Worm (Caenorhabditis elegans) whole organism, mixed stage, embryonic: ENCODE results near the gene ddl-2.

ENCODE experiments used
- cnd-1 ChIP-seq: fragments of 200-800 bp; sonication (Bioruptor generic); optimal IDR thresholded peaks from 2 replicates; lab custom pipeline; 2018; ENCODE audit warnings: mild to moderate bottlenecking, missing genetic modification characterization, missing compliant biosample characterization
- elt-1 ChIP-seq: sonication (generic microtip); optimal IDR thresholded peaks from 2 replicates; lab custom pipeline; 2017; ENCODE audit warnings: missing genetic modification characterization, mild to moderate bottlenecking, missing compliant biosample characterization, antibody characterized with exemption, moderate library complexity, borderline replicate concordance; ENCODE audit not compliant: insufficient read depth
- mab-5 ChIP-seq: fragments of 150-350 bp; optimal IDR thresholded peaks from 2 replicates; lab custom pipeline; 2014; ENCODE audit warnings: missing biosample characterization, missing genetic modification characterization
- mep-1 ChIP-seq: fragments of 150-350 bp; optimal IDR thresholded peaks from 2 replicates; lab custom pipeline; 2017; ENCODE audit warnings: missing biosample characterization, missing genetic modification reagents, missing genetic modification characterization, inconsistent platforms
- nhr-12 ChIP-seq: fragments of 150-350 bp; optimal IDR thresholded peaks from 2 replicates; lab custom pipeline; 2014; ENCODE audit warnings: missing biosample characterization, missing genetic modification characterization
- nhr-237 ChIP-seq: fragments of 150-350 bp; optimal IDR thresholded peaks from 2 replicates; lab custom pipeline; 2014; ENCODE audit warnings: missing biosample characterization, missing genetic modification characterization
- nhr-28 ChIP-seq: fragments of 150-350 bp; optimal IDR thresholded peaks from 2 replicates; lab custom pipeline; 2014; ENCODE audit warnings: missing biosample characterization, missing genetic modification characterization
- nhr-76 ChIP-seq: sonication (generic microtip); optimal IDR thresholded peaks from 2 replicates; lab custom pipeline; 2017; ENCODE audit warnings: missing biosample characterization, missing genetic modification characterization
- pha-4 ChIP-seq: fragments of 150-350 bp; optimal IDR thresholded peaks from 2 replicates; lab custom pipeline; 2018; ENCODE audit warnings: missing biosample characterization, missing genetic modification reagents, missing genetic modification characterization
- snpc-4 ChIP-seq: fragments of 150-350 bp; optimal IDR thresholded peaks from 2 replicates; lab custom pipeline; 2014; ENCODE audit warnings: missing biosample characterization, missing genetic modification characterization
- sptf-1 ChIP-seq: sonication (generic microtip); optimal IDR thresholded peaks from 2 replicates; lab custom pipeline; 2017; ENCODE audit warnings: mild to moderate bottlenecking, missing genetic modification characterization, moderate library complexity, missing compliant biosample characterization
- unc-39 ChIP-seq: fragments of 150-350 bp; optimal IDR thresholded peaks from 2 replicates; lab custom pipeline; 2014; ENCODE audit warnings: missing biosample characterization, missing genetic modification characterization
- unc-62 ChIP-seq: fragments of 150-350 bp; optimal IDR thresholded peaks from 2 replicates; lab custom pipeline; 2014; ENCODE audit warnings: missing biosample characterization, missing genetic modification reagents, missing genetic modification characterization
- zip-8 ChIP-seq: fragments of 150-350 bp; optimal IDR thresholded peaks from 2 replicates; lab custom pipeline; 2014; ENCODE audit warnings: missing biosample characterization, missing genetic modification characterization

ce11 chrII:13507535-13507934 is 39.9 kb downstream of the ddl-2 start, which contains the start of gene nep-17:
- no peak for TF ChIP-seq snpc-4 (tag; lab: Kevin White, UChicago)
- TF ChIP-seq nhr-28 (tag; lab: Kevin White, UChicago) = no peak
- no peak for TF ChIP-seq unc-62
- no peak for TF ChIP-seq pha-4
- TF ChIP-seq nhr-12 (tag; lab: Kevin White, UChicago) = no peak
- no peak for TF ChIP-seq elt-1
- TF ChIP-seq zip-8 = no peak
- TF ChIP-seq mep-1 (tag; lab: Kevin White, UChicago) = no peak
- no peak for TF ChIP-seq sptf-1 (tag; lab: Kevin White, UChicago)
- TF ChIP-seq unc-39 (tag; lab: Kevin White, UChicago) = no peak
- TF ChIP-seq mab-5 (tag; lab: Kevin White, UChicago) = no peak
- TF ChIP-seq nhr-76 (tag; lab: Kevin White, UChicago) = no peak
- no peak for TF ChIP-seq nhr-237 (tag; lab: Kevin White, UChicago)
- TF ChIP-seq cnd-1 = no peak
